Fruit fly (Drosophila melanogaster) whole organism, embryonic: ENCODE results near the gene CG10035.

ENCODE experiments used
- CG12391 ChIP-seq: fragments of 200-800 bp; sonication (Bioruptor generic); optimal IDR thresholded peaks from 3 replicates; lab custom pipeline; 2018; ENCODE audit warnings: missing biosample characterization, mild to moderate bottlenecking, missing genetic modification characterization, moderate library complexity
- CG12942 ChIP-seq: fragments of 200-800 bp; sonication (Bioruptor generic); optimal IDR thresholded peaks from 3 replicates; lab custom pipeline; 2016; ENCODE audit warnings: missing biosample characterization, missing genetic modification characterization
- CG13287 ChIP-seq: fragments of 200-800 bp; sonication (Bioruptor generic); IDR thresholded peaks from 2 replicates; pipeline ENCODE4 v1.3.6; 2022; ENCODE audit warnings: missing biosample characterization, missing genetic modification characterization; ENCODE audit not compliant: partially characterized antibody
- CG14710 ChIP-seq: fragments of 200-800 bp; sonication (Bioruptor generic); optimal IDR thresholded peaks from 3 replicates; lab custom pipeline; 2019; ENCODE audit warnings: missing biosample characterization, mild to moderate bottlenecking, missing genetic modification characterization, moderate library complexity
- CG15601 ChIP-seq: fragments of 200-800 bp; sonication (Bioruptor generic); optimal IDR thresholded peaks from 3 replicates; lab custom pipeline; 2019; ENCODE audit warnings: missing biosample characterization, mild to moderate bottlenecking, missing genetic modification characterization, moderate library complexity
- CG16813 ChIP-seq: fragments of 200-800 bp; sonication (Bioruptor generic); IDR thresholded peaks from 3 replicates; pipeline ENCODE4 v1.3.6; 2022; ENCODE audit warnings: missing biosample characterization, missing genetic modification characterization; ENCODE audit not compliant: partially characterized antibody
- CG17186 ChIP-seq: fragments of 200-800 bp; sonication (Bioruptor generic); optimal IDR thresholded peaks from 3 replicates; lab custom pipeline; 2017; ENCODE audit warnings: missing biosample characterization, missing genetic modification reagents, missing genetic modification characterization
- CG17385 ChIP-seq: fragments of 200-800 bp; sonication (Bioruptor generic); optimal IDR thresholded peaks from 3 replicates; lab custom pipeline; 2018; ENCODE audit warnings: missing biosample characterization, mild to moderate bottlenecking, missing genetic modification characterization
- CG2116 ChIP-seq: fragments of 200-800 bp; sonication (Bioruptor generic); optimal IDR thresholded peaks from 3 replicates; lab custom pipeline; 2018; ENCODE audit warnings: missing biosample characterization, mild to moderate bottlenecking, missing genetic modification characterization
- CG3163 ChIP-seq: fragments of 200-800 bp; sonication (Bioruptor generic); optimal IDR thresholded peaks from 3 replicates; lab custom pipeline; 2016; ENCODE audit warnings: missing biosample characterization, missing genetic modification characterization
- CG3407 ChIP-seq: fragments of 200-800 bp; sonication (Bioruptor generic); optimal IDR thresholded peaks from 2 replicates; lab custom pipeline; 2018; ENCODE audit warnings: missing biosample characterization, mild to moderate bottlenecking, missing genetic modification characterization
- CG34224 ChIP-seq: fragments of 200-800 bp; sonication (Bioruptor generic); IDR thresholded peaks from 3 replicates; pipeline ENCODE4 v1.3.6; 2022; ENCODE audit warnings: missing biosample characterization, missing genetic modification characterization; ENCODE audit not compliant: partially characterized antibody
- CG4854 ChIP-seq: fragments of 200-800 bp; sonication (Bioruptor generic); optimal IDR thresholded peaks from 2 replicates; lab custom pipeline; 2016; ENCODE audit warnings: missing biosample characterization, missing genetic modification characterization, inconsistent platforms
- CG5953 ChIP-seq: fragments of 200-800 bp; sonication (Bioruptor generic); IDR thresholded peaks from 2 replicates; pipeline ENCODE4 v1.3.6; 2022; ENCODE audit warnings: missing biosample characterization, missing genetic modification characterization
- CG6272 ChIP-seq: fragments of 200-800 bp; sonication (Bioruptor generic); IDR thresholded peaks from 2 replicates; pipeline ENCODE4 v1.3.6; 2022; ENCODE audit warnings: missing biosample characterization, missing genetic modification characterization
- CG8089 ChIP-seq: fragments of 200-800 bp; sonication (Bioruptor generic); optimal IDR thresholded peaks from 3 replicates; lab custom pipeline; 2016; ENCODE audit warnings: missing biosample characterization, missing genetic modification characterization
- CG8924 ChIP-seq: fragments of 200-800 bp; optimal IDR thresholded peaks from 3 replicates; lab custom pipeline; 2019; ENCODE audit warnings: missing biosample characterization, mild to moderate bottlenecking, missing genetic modification characterization, moderate library complexity
- CHES-1-like ChIP-seq: fragments of 200-800 bp; sonication (Bioruptor generic); optimal IDR thresholded peaks from 2 replicates; lab custom pipeline; 2016; ENCODE audit warnings: missing biosample characterization, missing genetic modification characterization
- Deaf1 ChIP-seq: fragments of 200-800 bp; optimal IDR thresholded peaks from 3 replicates; lab custom pipeline; 2019; ENCODE audit warnings: missing biosample characterization, mild to moderate bottlenecking, missing genetic modification characterization, moderate library complexity
- Dp ChIP-seq: fragments of 200-800 bp; sonication (Bioruptor generic); optimal IDR thresholded peaks from 2 replicates; lab custom pipeline; 2018; ENCODE audit warnings: missing biosample characterization, mild to moderate bottlenecking, missing genetic modification characterization, moderate library complexity
- Ets65A ChIP-seq: fragments of 200-800 bp; sonication (Bioruptor generic); peaks from one replicate; lab custom pipeline; 2016; ENCODE audit warnings: missing biosample characterization, missing genetic modification characterization
- Fer2 ChIP-seq: fragments of 200-800 bp; sonication (Bioruptor generic); optimal IDR thresholded peaks from 2 replicates; lab custom pipeline; 2018; ENCODE audit warnings: missing biosample characterization, mild to moderate bottlenecking, missing genetic modification characterization, moderate library complexity
- HLH4C ChIP-seq: fragments of 200-800 bp; sonication (Bioruptor generic); IDR thresholded peaks from 3 replicates; pipeline ENCODE4 v1.3.6; 2022; ENCODE audit warnings: missing biosample characterization, missing genetic modification characterization; ENCODE audit not compliant: partially characterized antibody
- Hey ChIP-seq: fragments of 200-800 bp; sonication (Bioruptor generic); optimal IDR thresholded peaks from 3 replicates; lab custom pipeline; 2018; ENCODE audit warnings: missing biosample characterization, mild to moderate bottlenecking, missing genetic modification characterization
- MBD-R2 ChIP-seq: fragments of 200-800 bp; sonication (Bioruptor generic); IDR thresholded peaks from 2 replicates; pipeline ENCODE4 v1.3.6; 2022; ENCODE audit warnings: missing biosample characterization, missing genetic modification characterization
- Med ChIP-seq: fragments of 200-800 bp; sonication (Bioruptor generic); peaks from one replicate; lab custom pipeline; 2016; ENCODE audit warnings: missing biosample characterization, missing genetic modification characterization, mild to moderate bottlenecking, inconsistent platforms, moderate library complexity
- Mrtf ChIP-seq: fragments of 200-800 bp; sonication (Bioruptor generic); IDR thresholded peaks from 3 replicates; pipeline ENCODE4 v1.3.6; 2022; ENCODE audit warnings: missing biosample characterization, missing genetic modification characterization
- Scr ChIP-seq: fragments of 200-800 bp; sonication (Bioruptor generic); IDR thresholded peaks from 2 replicates; pipeline ENCODE4 v1.3.6; 2022; ENCODE audit warnings: missing biosample characterization, missing genetic modification characterization; ENCODE audit not compliant: partially characterized antibody
- Xbp1 ChIP-seq: fragments of 200-800 bp; sonication (Bioruptor generic); optimal IDR thresholded peaks from 3 replicates; lab custom pipeline; 2016; ENCODE audit warnings: missing biosample characterization, mild to moderate bottlenecking, missing genetic modification characterization
- amos ChIP-seq: fragments of 200-800 bp; sonication (Bioruptor generic); IDR thresholded peaks from 2 replicates; pipeline ENCODE4 v1.3.6; 2022; ENCODE audit warnings: missing biosample characterization, missing genetic modification characterization; ENCODE audit not compliant: partially characterized antibody
- bigmax ChIP-seq: fragments of 200-800 bp; sonication (Bioruptor generic); optimal IDR thresholded peaks from 2 replicates; lab custom pipeline; 2018; ENCODE audit warnings: missing biosample characterization, mild to moderate bottlenecking, missing genetic modification characterization
- chn ChIP-seq: fragments of 200-800 bp; sonication (Bioruptor generic); optimal IDR thresholded peaks from 2 replicates; lab custom pipeline; 2016; ENCODE audit warnings: missing biosample characterization, missing genetic modification characterization
- fd102C ChIP-seq: fragments of 200-800 bp; sonication (Bioruptor generic); optimal IDR thresholded peaks from 2 replicates; lab custom pipeline; 2018; ENCODE audit warnings: missing biosample characterization, mild to moderate bottlenecking, missing genetic modification characterization, moderate library complexity
- grn ChIP-seq: fragments of 200-800 bp; sonication (Bioruptor generic); optimal IDR thresholded peaks from 3 replicates; lab custom pipeline; 2017; ENCODE audit warnings: missing biosample characterization, missing genetic modification characterization
- gsb-n ChIP-seq: fragments of 200-800 bp; sonication (Bioruptor generic); optimal IDR thresholded peaks from 3 replicates; lab custom pipeline; 2018; ENCODE audit warnings: missing biosample characterization, mild to moderate bottlenecking, missing genetic modification characterization
- kah ChIP-seq: fragments of 200-800 bp; sonication (Bioruptor generic); optimal IDR thresholded peaks from 2 replicates; lab custom pipeline; 2018; ENCODE audit warnings: missing biosample characterization, mild to moderate bottlenecking, missing genetic modification characterization
- kni ChIP-seq: fragments of 200-800 bp; sonication (Bioruptor generic); optimal IDR thresholded peaks from 3 replicates; lab custom pipeline; 2017; ENCODE audit warnings: mild to moderate bottlenecking, missing biosample characterization, missing genetic modification reagents, missing genetic modification characterization
- mirr ChIP-seq: fragments of 200-800 bp; sonication (Bioruptor generic); optimal IDR thresholded peaks from 3 replicates; lab custom pipeline; 2018; ENCODE audit warnings: missing biosample characterization, mild to moderate bottlenecking, missing genetic modification characterization
- nmo ChIP-seq: fragments of 200-800 bp; sonication (Bioruptor generic); optimal IDR thresholded peaks from 2 replicates; lab custom pipeline; 2018; ENCODE audit warnings: missing biosample characterization, mild to moderate bottlenecking, missing genetic modification characterization, moderate library complexity
- oc ChIP-seq: fragments of 200-800 bp; sonication (Bioruptor generic); optimal IDR thresholded peaks from 2 replicates; lab custom pipeline; 2018; ENCODE audit warnings: missing biosample characterization, mild to moderate bottlenecking, missing genetic modification characterization, moderate library complexity
- otp ChIP-seq: fragments of 200-800 bp; sonication (Bioruptor generic); IDR thresholded peaks from 3 replicates; pipeline ENCODE4, ENCODE4 v1.3.6; 2022; ENCODE audit warnings: missing biosample characterization, missing genetic modification characterization
- pan ChIP-seq, 4 experiments: fragments of >200 bp in 3 of 4; fragments of 200-800 bp in 1 of 4; sonication (Bioruptor generic) in 1 of 4; optimal IDR thresholded peaks in 3 of 4; IDR thresholded peaks in 1 of 4; 2 replicates each; pipeline versions ENCODE4 v1.3.6 to Lab custom; 2017 to 2022; ENCODE audit warnings: missing biosample characterization in 2 of 4, missing genetic modification characterization in 2 of 4, mixed read lengths in 1 of 4
- phol ChIP-seq: fragments of 200-800 bp; sonication (Bioruptor generic); optimal IDR thresholded peaks from 3 replicates; lab custom pipeline; 2018; ENCODE audit warnings: missing biosample characterization, mild to moderate bottlenecking, missing genetic modification characterization, moderate library complexity
- prd ChIP-seq, 3 experiments: fragments of >200 bp in 2 of 3; fragments of 200-800 bp in 1 of 3; sonication (Bioruptor generic) in 1 of 3; optimal IDR thresholded peaks in 2 of 3; IDR thresholded peaks in 1 of 3; 2 replicates in 2 of 3; 3 replicates in 1 of 3; pipeline versions ENCODE4 v1.3.6 to Lab custom; 2017 to 2022; ENCODE audit warnings: missing biosample characterization in 1 of 3, missing genetic modification characterization in 1 of 3
- rib ChIP-seq: fragments of 200-800 bp; sonication (Bioruptor generic); IDR thresholded peaks from 2 replicates; pipeline ENCODE4 v1.3.6; 2022; ENCODE audit warnings: missing biosample characterization, missing genetic modification characterization
- slou ChIP-seq: fragments of 200-800 bp; sonication (Bioruptor generic); optimal IDR thresholded peaks from 3 replicates; lab custom pipeline; 2016; ENCODE audit warnings: missing biosample characterization, missing genetic modification characterization
- vnd ChIP-seq: fragments of 200-800 bp; sonication (Bioruptor generic); IDR thresholded peaks from 3 replicates; pipeline ENCODE4 v1.3.6; 2022; ENCODE audit warnings: missing biosample characterization, missing genetic modification characterization; ENCODE audit not compliant: partially characterized antibody

The CG10035 gene

dm6 chr3R:12413274-12413958 lies 30.9 kb upstream of the CG10035 start, which contains the start of the genes Dip-C and pps (continued):
- peak; percentile 68; the same call in 2 of the 3 replicates for TF ChIP-seq HLH4C (GFP tag; lab: Robert Waterston, UW)
- TF ChIP-seq CG8924 (tag; lab: Kevin White, UChicago): peak; percentile 37
- TF ChIP-seq Deaf1: no peak
- no peak for TF ChIP-seq pan (optimal IDR thresholded peaks at IDR 0.05; lab: Kevin White, UChicago)
- peak in 1 of 2 experiments; percentile 9 for TF ChIP-seq pan (GFP tag; optimal IDR thresholded peaks at IDR 0.05 in 1 of 2, IDR thresholded peaks at IDR 0.05 in 1 of 2)
- TF ChIP-seq Mrtf (GFP tag; lab: Robert Waterston, UW): no peak
- TF ChIP-seq CG16813 (GFP tag; lab: Robert Waterston, UW): peak; percentile 70
- no peak for TF ChIP-seq Fer2
- no peak for TF ChIP-seq CG17186
- TF ChIP-seq mirr: peak; percentile 23
- TF ChIP-seq chn (GFP tag; lab: Kevin White, UChicago): no peak
- TF ChIP-seq fd102C (GFP tag; lab: Kevin White, UChicago): no peak
- no peak for TF ChIP-seq kni
- no peak for TF ChIP-seq CG4854
- peak; percentile 58 for TF ChIP-seq CG14710
- TF ChIP-seq rib (GFP tag; lab: Robert Waterston, UW): no peak
- no peak for TF ChIP-seq bigmax
- TF ChIP-seq vnd (GFP tag; lab: Robert Waterston, UW): peak; percentile 58; the same call in 2 of the 3 replicates
- peak; percentile 3 for TF ChIP-seq Xbp1 (GFP tag; lab: Kevin White, UChicago)
- no peak for TF ChIP-seq CG6272
- TF ChIP-seq amos (GFP tag; lab: Robert Waterston, UW): peak; percentile 82
- TF ChIP-seq slou (GFP tag; lab: Kevin White, UChicago): no peak
- no peak for TF ChIP-seq CG8089 (GFP tag; lab: Kevin White, UChicago)
- TF ChIP-seq otp (GFP tag; lab: Robert Waterston, UW): no peak
- no peak for TF ChIP-seq prd (optimal IDR thresholded peaks at IDR 0.05; lab: Kevin White, UChicago)
- TF ChIP-seq prd (GFP tag; IDR thresholded peaks at IDR 0.05; lab: Robert Waterston, UW): no peak
- TF ChIP-seq CG17385 (GFP tag; lab: Kevin White, UChicago): no peak
- no peak for TF ChIP-seq CG12942
- TF ChIP-seq CG15601 (tag; lab: Kevin White, UChicago): no peak
- no peak for TF ChIP-seq CHES-1-like (GFP tag; lab: Kevin White, UChicago)
- TF ChIP-seq Hey: no peak
- peak; percentile 85 for TF ChIP-seq CG13287 (GFP tag; lab: Robert Waterston, UW)
- TF ChIP-seq CG3163: no peak
- peak; percentile 46 for TF ChIP-seq phol (tag; lab: Kevin White, UChicago)
- no peak for TF ChIP-seq gsb-n (tag; lab: Kevin White, UChicago)
- no peak for TF ChIP-seq CG5953 (GFP tag; lab: Robert Waterston, UW)
- TF ChIP-seq CG12391: peak; percentile 52
- no peak for TF ChIP-seq kah (GFP tag; lab: Kevin White, UChicago)
- TF ChIP-seq grn (GFP tag; lab: Kevin White, UChicago): no peak
- TF ChIP-seq Med: peak; percentile 44
- peak; percentile 40 for TF ChIP-seq nmo (GFP tag; lab: Kevin White, UChicago)
- peak; percentile 22 for TF ChIP-seq Ets65A
- TF ChIP-seq oc: no peak
- TF ChIP-seq MBD-R2 (GFP tag; lab: Robert Waterston, UW): peak; percentile 84
- TF ChIP-seq CG34224: peak; percentile 70
- TF ChIP-seq CG3407 (GFP tag; lab: Kevin White, UChicago): no peak
- peak; percentile 29 for TF ChIP-seq Dp (GFP tag; lab: Kevin White, UChicago)
- TF ChIP-seq CG2116 (GFP tag; lab: Kevin White, UChicago): peak; percentile 35
- peak; percentile 76 for TF ChIP-seq Scr (GFP tag; lab: Robert Waterston, UW)
